Worm (Caenorhabditis elegans): ENCODE measurements around the gene clec-245.

DNA sequence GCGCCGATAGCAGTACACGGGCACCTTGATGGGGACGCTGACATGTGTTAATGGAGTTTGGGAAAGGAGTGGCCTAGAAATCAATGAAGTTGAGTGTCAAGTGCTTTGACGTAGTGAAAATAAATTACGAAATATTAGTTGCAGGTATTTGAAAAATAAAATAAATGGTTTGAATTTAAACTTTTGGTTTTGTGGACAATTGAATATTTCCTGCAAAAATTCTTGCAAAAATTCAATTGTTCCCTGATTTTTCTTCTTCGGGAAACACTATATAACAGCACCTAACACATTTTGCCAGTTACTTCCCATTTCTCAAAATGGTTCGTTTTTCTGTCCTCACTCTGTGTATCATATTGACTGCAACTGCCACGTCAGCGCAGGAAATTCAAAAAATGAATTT, 45.7 kb downstream of the clec-245 start, which contains the start of gene Y37H2A.13:
- TF ChIP-seq scrt-1 (GFP tag; IDR thresholded peaks at IDR 0.05) (no peak), ama-1 (optimal IDR thresholded peaks at IDR 0.05) (no peak), ceh-36 (tag; optimal IDR thresholded peaks at IDR 0.05) (no peak), hnd-1 (tag; optimal IDR thresholded peaks at IDR 0.05) (no peak), aly-1 (tag; optimal IDR thresholded peaks at IDR 0.05) (no peak), flt-1 (GFP tag; IDR thresholded peaks at IDR 0.05) (no peak), ceh-13 (GFP tag; optimal IDR thresholded peaks at IDR 0.05) (no peak), tra-4 (tag; optimal IDR thresholded peaks at IDR 0.05) (no peak), B0310.2 (tag; optimal IDR thresholded peaks at IDR 0.05) (no peak), hmbx-1 (tag; optimal IDR thresholded peaks at IDR 0.05) (no peak), pes-1 (GFP tag; IDR thresholded peaks at IDR 0.05) (no peak)

Measured in whole organism, early embryonic.